Worm (Caenorhabditis elegans) whole organism, L4/young adult: ENCODE data around the gene math-33.

Source experiments
- dao-5 ChIP-seq: sonication (generic microtip); optimal IDR thresholded peaks from 2 replicates; lab custom pipeline; 2016; ENCODE audit warnings: missing genotype, missing genetic modification characterization, moderate library complexity, missing compliant biosample characterization
- him-1 ChIP-seq: sonication (generic microtip); optimal IDR thresholded peaks from 2 replicates; lab custom pipeline; 2016; ENCODE audit warnings: missing genotype, missing genetic modification reagents, missing genetic modification characterization, missing compliant biosample characterization

DNA sequence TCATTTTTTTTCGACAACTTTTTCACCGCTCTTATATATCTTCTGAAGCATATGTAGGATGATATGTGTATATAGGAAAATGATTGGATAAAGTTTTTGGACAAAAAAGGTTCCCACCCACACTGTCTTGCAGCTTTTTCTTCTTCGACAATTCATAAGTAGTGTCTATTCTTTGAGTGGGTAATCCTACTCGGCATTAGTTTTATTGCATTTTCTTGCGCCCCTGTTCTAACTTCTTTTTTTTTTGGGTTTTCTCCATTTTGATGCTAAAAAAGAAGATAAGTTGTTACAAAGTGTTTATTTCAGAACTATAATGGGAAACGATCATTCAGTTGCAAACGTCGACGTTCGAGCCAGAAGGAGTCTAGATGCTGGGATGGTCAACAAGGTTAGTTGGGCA lies 20.6 kb downstream of the math-33 start, which contains the start of gene glb-3:
- TF ChIP-seq him-1 (tag; lab: Kevin White, UChicago): no peak
- no peak for TF ChIP-seq dao-5 (tag; lab: Kevin White, UChicago)
